Fruit fly (Drosophila melanogaster) whole organism, embryonic: ENCODE results near the gene CG43707.
A peak's percentile ranks its signal among the peaks of the same experiment; 100 is the strongest.

Source experiments
- B-H2 ChIP-seq: fragments of 200-800 bp; sonication (Bioruptor generic); optimal IDR thresholded peaks from 2 replicates; lab custom pipeline; 2018; ENCODE audit warnings: missing biosample characterization, mild to moderate bottlenecking, missing genetic modification characterization
- BEAF-32 ChIP-seq: fragments of 200-800 bp; sonication (Bioruptor generic); optimal IDR thresholded peaks from 3 replicates; lab custom pipeline; 2017; ENCODE audit warnings: missing biosample characterization, missing genetic modification characterization, mild to moderate bottlenecking, moderate library complexity, missing genetic modification reagents
- Blimp-1 ChIP-seq: fragments of 200-800 bp; sonication (Bioruptor generic); optimal IDR thresholded peaks from 3 replicates; lab custom pipeline; 2018; ENCODE audit warnings: missing biosample characterization, missing genetic modification characterization, mild to moderate bottlenecking, moderate library complexity, missing genetic modification reagents
- CG10366 ChIP-seq: fragments of 200-800 bp; sonication (Bioruptor generic); IDR thresholded peaks from 2 replicates; pipeline ENCODE4 v1.3.6; 2022; ENCODE audit warnings: missing biosample characterization, missing genetic modification characterization
- CG11093 ChIP-seq: fragments of 200-800 bp; sonication (Bioruptor generic); IDR thresholded peaks from 3 replicates; pipeline ENCODE4 v1.3.6; 2022; ENCODE audit warnings: missing biosample characterization, missing genetic modification characterization
- CG12942 ChIP-seq: fragments of 200-800 bp; sonication (Bioruptor generic); optimal IDR thresholded peaks from 3 replicates; lab custom pipeline; 2016; ENCODE audit warnings: missing biosample characterization, missing genetic modification characterization
- CG15073 ChIP-seq: fragments of 200-800 bp; sonication (Bioruptor generic); optimal IDR thresholded peaks from 2 replicates; lab custom pipeline; 2016; ENCODE audit warnings: missing biosample characterization, missing genetic modification characterization
- CG1647 ChIP-seq: fragments of 200-800 bp; sonication (Bioruptor generic); optimal IDR thresholded peaks from 3 replicates; lab custom pipeline; 2016; ENCODE audit warnings: missing biosample characterization, missing genetic modification characterization
- CG16863 ChIP-seq: fragments of 200-800 bp; sonication (Bioruptor generic); optimal IDR thresholded peaks from 3 replicates; lab custom pipeline; 2016; ENCODE audit warnings: missing biosample characterization, missing genetic modification characterization
- CG2199 ChIP-seq: fragments of 200-800 bp; sonication (Bioruptor generic); IDR thresholded peaks from 3 replicates; pipeline ENCODE4 v1.3.6; 2022; ENCODE audit warnings: missing biosample characterization, missing genetic modification characterization
- CG2712 ChIP-seq: fragments of 200-800 bp; optimal IDR thresholded peaks from 3 replicates; lab custom pipeline; 2019; ENCODE audit warnings: missing biosample characterization, mild to moderate bottlenecking, missing genetic modification characterization, moderate library complexity
- CG30020 ChIP-seq: fragments of 200-800 bp; optimal IDR thresholded peaks from 2 replicates; lab custom pipeline; 2019; ENCODE audit warnings: missing biosample characterization, mild to moderate bottlenecking, missing genetic modification characterization, moderate library complexity
- CG30431 ChIP-seq: fragments of 200-800 bp; sonication (Bioruptor generic); optimal IDR thresholded peaks from 2 replicates; lab custom pipeline; 2017; ENCODE audit warnings: missing biosample characterization, missing genetic modification characterization
- CG34224 ChIP-seq: fragments of 200-800 bp; sonication (Bioruptor generic); IDR thresholded peaks from 3 replicates; pipeline ENCODE4 v1.3.6; 2022; ENCODE audit warnings: missing biosample characterization, missing genetic modification characterization; ENCODE audit not compliant: partially characterized antibody
- CG34376 ChIP-seq: fragments of 200-800 bp; sonication (Bioruptor generic); optimal IDR thresholded peaks from 2 replicates; lab custom pipeline; 2018; ENCODE audit warnings: missing biosample characterization, mild to moderate bottlenecking, missing genetic modification characterization
- CG4617 ChIP-seq: fragments of 200-800 bp; sonication (Bioruptor generic); optimal IDR thresholded peaks from 3 replicates; lab custom pipeline; 2016; ENCODE audit warnings: missing biosample characterization, missing genetic modification characterization, borderline replicate concordance
- CG8388 ChIP-seq: fragments of 200-800 bp; sonication (Bioruptor generic); optimal IDR thresholded peaks from 2 replicates; lab custom pipeline; 2019; ENCODE audit warnings: missing biosample characterization, mild to moderate bottlenecking, missing genetic modification characterization, moderate library complexity
- CG9215 ChIP-seq: fragments of 200-800 bp; sonication (Bioruptor generic); IDR thresholded peaks from 2 replicates; pipeline ENCODE4 v1.3.6; 2022; ENCODE audit warnings: missing biosample characterization, missing genetic modification characterization
- Chrac-16 ChIP-seq: fragments of 200-800 bp; sonication (Bioruptor generic); optimal IDR thresholded peaks from 3 replicates; lab custom pipeline; 2016; ENCODE audit warnings: missing biosample characterization, missing genetic modification characterization
- CoRest ChIP-seq: fragments of 200-800 bp; sonication (Bioruptor generic); optimal IDR thresholded peaks from 3 replicates; lab custom pipeline; 2018; ENCODE audit warnings: missing biosample characterization, mild to moderate bottlenecking, missing genetic modification characterization, moderate library complexity
- D ChIP-seq, 2 experiments: fragments of 200-800 bp in 1 of 2; fragments of >200 bp in 1 of 2; sonication (Bioruptor generic) in 1 of 2; optimal IDR thresholded peaks; 2 replicates in 1 of 2; 3 replicates in 1 of 2; lab custom pipeline; 2017; ENCODE audit warnings: mild to moderate bottlenecking in 1 of 2, missing biosample characterization in 1 of 2, missing genetic modification characterization in 1 of 2, missing genetic modification reagents in 1 of 2
- Dfd ChIP-seq, 2 experiments: fragments of >200 bp; optimal IDR thresholded peaks; 2 replicates each; lab custom pipeline; 2017; ENCODE audit warnings: missing biosample characterization in 2 of 2, missing genetic modification characterization in 2 of 2
- Gug ChIP-seq: fragments of 200-800 bp; sonication (Bioruptor generic); IDR thresholded peaks from 4 replicates; pipeline ENCODE4 v1.3.6; 2022; ENCODE audit warnings: missing biosample characterization, missing genetic modification characterization
- H15 ChIP-seq: fragments of 200-800 bp; sonication (Bioruptor generic); IDR thresholded peaks from 3 replicates; pipeline ENCODE4 v1.3.6; 2022; ENCODE audit warnings: missing biosample characterization, missing genetic modification characterization
- H2.0 ChIP-seq: fragments of 200-800 bp; sonication (Bioruptor generic); IDR thresholded peaks from 2 replicates; pipeline ENCODE4 v1.3.6; 2022; ENCODE audit warnings: missing biosample characterization, missing genetic modification characterization
- HLH54F ChIP-seq: fragments of 200-800 bp; sonication (Bioruptor generic); optimal IDR thresholded peaks from 3 replicates; lab custom pipeline; 2016; ENCODE audit warnings: missing biosample characterization, missing genetic modification characterization
- Hr3 ChIP-seq: fragments of 200-800 bp; sonication (Bioruptor generic); optimal IDR thresholded peaks from 3 replicates; lab custom pipeline; 2016; ENCODE audit warnings: missing biosample characterization, missing genetic modification characterization
- NFAT ChIP-seq: fragments of 200-800 bp; sonication (Bioruptor generic); IDR thresholded peaks from 2 replicates; pipeline ENCODE4 v1.3.6; 2022; ENCODE audit warnings: missing biosample characterization, missing genetic modification characterization
- Ravus ChIP-seq: fragments of 200-800 bp; sonication (Bioruptor generic); IDR thresholded peaks from 2 replicates; pipeline ENCODE4 v1.3.6; 2022; ENCODE audit warnings: missing biosample characterization, missing genetic modification characterization
- Rx ChIP-seq: fragments of 200-800 bp; sonication (Bioruptor generic); IDR thresholded peaks from 2 replicates; pipeline ENCODE4 v1.3.6; 2022; ENCODE audit warnings: missing biosample characterization, missing genetic modification characterization
- Sin3A ChIP-seq: fragments of >200 bp; optimal IDR thresholded peaks from 2 replicates; lab custom pipeline; 2018
- Sox100B ChIP-seq: fragments of 200-800 bp; sonication (Bioruptor generic); optimal IDR thresholded peaks from 3 replicates; lab custom pipeline; 2018; ENCODE audit warnings: missing biosample characterization, mild to moderate bottlenecking, missing genetic modification characterization
- Taf1 ChIP-seq: fragments of 200-800 bp; sonication (Bioruptor generic); IDR thresholded peaks from 2 replicates; pipeline ENCODE4 v1.3.6; 2022; ENCODE audit warnings: missing biosample characterization, missing genetic modification characterization
- Xrp1 ChIP-seq: fragments of 200-800 bp; sonication (Bioruptor generic); IDR thresholded peaks from 2 replicates; pipeline ENCODE4 v1.3.6; 2022; ENCODE audit warnings: missing biosample characterization, missing genetic modification characterization
- cato ChIP-seq: fragments of 200-800 bp; sonication (Bioruptor generic); optimal IDR thresholded peaks from 2 replicates; lab custom pipeline; 2016; ENCODE audit warnings: missing biosample characterization, missing genetic modification characterization, borderline replicate concordance
- dan ChIP-seq: fragments of 200-800 bp; sonication (Bioruptor generic); IDR thresholded peaks from 2 replicates; pipeline ENCODE4 v1.3.6; 2022; ENCODE audit warnings: missing biosample characterization, missing genetic modification characterization
- dysf ChIP-seq: fragments of 200-800 bp; sonication (Bioruptor generic); IDR thresholded peaks from 3 replicates; pipeline ENCODE4 v1.3.6; 2022; ENCODE audit warnings: missing biosample characterization, missing genetic modification characterization
- fu2 ChIP-seq: fragments of 200-800 bp; sonication (Bioruptor generic); optimal IDR thresholded peaks from 2 replicates; lab custom pipeline; 2016; ENCODE audit warnings: missing biosample characterization, missing genetic modification characterization
- gem ChIP-seq: fragments of 200-800 bp; sonication (Bioruptor generic); optimal IDR thresholded peaks from 2 replicates; lab custom pipeline; 2019; ENCODE audit warnings: missing biosample characterization, mild to moderate bottlenecking, missing genetic modification characterization, moderate library complexity
- grn ChIP-seq: fragments of 200-800 bp; sonication (Bioruptor generic); optimal IDR thresholded peaks from 3 replicates; lab custom pipeline; 2017; ENCODE audit warnings: missing biosample characterization, missing genetic modification characterization
- h ChIP-seq: fragments of >200 bp; optimal IDR thresholded peaks from 2 replicates; lab custom pipeline; 2017
- hb ChIP-seq: fragments of 200-800 bp; sonication (Bioruptor generic); IDR thresholded peaks from 3 replicates; pipeline ENCODE4 v1.3.6; 2022; ENCODE audit warnings: missing biosample characterization, missing genetic modification characterization; ENCODE audit not compliant: partially characterized antibody
- ind ChIP-seq: fragments of 200-800 bp; sonication (Bioruptor generic); optimal IDR thresholded peaks from 3 replicates; lab custom pipeline; 2016; ENCODE audit warnings: missing biosample characterization, missing genetic modification characterization
- ken ChIP-seq: fragments of 200-800 bp; sonication (Bioruptor generic); IDR thresholded peaks from 3 replicates; pipeline ENCODE4 v1.3.6; 2022; ENCODE audit warnings: missing biosample characterization, missing genetic modification characterization
- lab ChIP-seq: fragments of 200-800 bp; sonication (Bioruptor generic); optimal IDR thresholded peaks from 3 replicates; lab custom pipeline; 2017; ENCODE audit warnings: missing biosample characterization, missing genetic modification characterization, mild to moderate bottlenecking, moderate library complexity, missing genetic modification reagents
- lola ChIP-seq, 3 experiments: fragments of >200 bp in 2 of 3; fragments of 200-800 bp in 1 of 3; sonication (Bioruptor generic) in 1 of 3; optimal IDR thresholded peaks; 2 replicates each; lab custom pipeline; 2017 to 2019; ENCODE audit warnings: missing biosample characterization in 3 of 3, missing genetic modification characterization in 3 of 3, mild to moderate bottlenecking in 1 of 3, moderate library complexity in 1 of 3
- tap ChIP-seq: fragments of 200-800 bp; optimal IDR thresholded peaks from 3 replicates; lab custom pipeline; 2019; ENCODE audit warnings: missing biosample characterization, mild to moderate bottlenecking, missing genetic modification characterization, moderate library complexity
- toy ChIP-seq: fragments of 200-800 bp; sonication (Bioruptor generic); IDR thresholded peaks from 2 replicates; pipeline ENCODE4 v1.3.6; 2022; ENCODE audit warnings: missing biosample characterization, missing genetic modification characterization
- trh ChIP-seq: fragments of 200-800 bp; sonication (Bioruptor generic); optimal IDR thresholded peaks from 2 replicates; lab custom pipeline; 2016; ENCODE audit warnings: missing biosample characterization, missing genetic modification characterization
- vnd ChIP-seq: fragments of 200-800 bp; sonication (Bioruptor generic); IDR thresholded peaks from 3 replicates; pipeline ENCODE4 v1.3.6; 2022; ENCODE audit warnings: missing biosample characterization, missing genetic modification characterization; ENCODE audit not compliant: partially characterized antibody
- zen2 ChIP-seq: fragments of 200-800 bp; sonication (Bioruptor generic); IDR thresholded peaks from 3 replicates; pipeline ENCODE4 v1.3.6; 2022; ENCODE audit warnings: missing biosample characterization, missing genetic modification characterization; ENCODE audit not compliant: partially characterized antibody

The CG43707 gene

dm6 chr2L:3786246-3786645, 29.2 kb downstream of the CG43707 start (continued):
- TF ChIP-seq B-H2: peak; percentile 6
- peak; percentile 49 for TF ChIP-seq fu2 (GFP tag; lab: Kevin White, UChicago)
- TF ChIP-seq hb: no peak
- TF ChIP-seq toy: no peak
- TF ChIP-seq CG2712: peak; percentile 69
- peak; percentile 89 for TF ChIP-seq dysf
- peak; percentile 62 for TF ChIP-seq trh (GFP tag; lab: Kevin White, UChicago)
- TF ChIP-seq Hr3 (GFP tag; lab: Kevin White, UChicago): peak; percentile 80
- peak; percentile 48 for TF ChIP-seq CG15073 (GFP tag; lab: Kevin White, UChicago)
- peak; percentile 85 for TF ChIP-seq Rx (GFP tag; lab: Robert Waterston, UW)
- peak; percentile 80 for TF ChIP-seq Gug (GFP tag; lab: Robert Waterston, UW)
- TF ChIP-seq lab (GFP tag; lab: Kevin White, UChicago): peak; percentile 50
- TF ChIP-seq cato: peak; percentile 57
- peak; percentile 58 for TF ChIP-seq Xrp1 (GFP tag; lab: Robert Waterston, UW)
- no peak for TF ChIP-seq dan (GFP tag; lab: Robert Waterston, UW)
- peak; percentile 45 for TF ChIP-seq HLH54F
- TF ChIP-seq CG9215 (GFP tag; lab: Robert Waterston, UW): peak; percentile 33; the same call in 1 of the 2 replicates
- peak; percentile 15 for TF ChIP-seq Sox100B
- TF ChIP-seq Chrac-16 (GFP tag; lab: Kevin White, UChicago): peak; percentile 92
- peak; percentile 75 for TF ChIP-seq H2.0 (GFP tag; lab: Robert Waterston, UW)
- TF ChIP-seq lola (GFP tag; optimal IDR thresholded peaks at IDR 0.05; lab: Kevin White, UChicago): peak in 1 of 3 experiments; percentile 33
- TF ChIP-seq vnd (GFP tag; lab: Robert Waterston, UW): no peak
- TF ChIP-seq CG34376 (GFP tag; lab: Kevin White, UChicago): no peak
- no peak for TF ChIP-seq CG34224 (GFP tag; lab: Robert Waterston, UW)
- peak; percentile 75 for TF ChIP-seq CG16863 (GFP tag; lab: Kevin White, UChicago)
- TF ChIP-seq gem: peak; percentile 72
- peak; percentile 64 for TF ChIP-seq CoRest (tag; lab: Kevin White, UChicago)
- peak; percentile 57 for TF ChIP-seq Taf1 (GFP tag; lab: Robert Waterston, UW)
- peak; percentile 33 for TF ChIP-seq Blimp-1
- no peak for TF ChIP-seq h (lab: Kevin White, UChicago)
- no peak for TF ChIP-seq CG1647
- TF ChIP-seq CG2199 (GFP tag; lab: Robert Waterston, UW): peak; percentile 88
- TF ChIP-seq D (optimal IDR thresholded peaks at IDR 0.05; lab: Kevin White, UChicago): no peak
- peak; percentile 37 for TF ChIP-seq D (GFP tag; optimal IDR thresholded peaks at IDR 0.05; lab: Kevin White, UChicago)
- no peak for TF ChIP-seq Sin3A
- TF ChIP-seq BEAF-32: peak; percentile 9
- peak; percentile 61; the same call in 1 of the 3 replicates for TF ChIP-seq CG11093
- TF ChIP-seq ken: peak; percentile 81
- no peak for TF ChIP-seq Dfd (GFP tag; optimal IDR thresholded peaks at IDR 0.05; lab: Kevin White, UChicago)
- TF ChIP-seq H15 (GFP tag; lab: Robert Waterston, UW): peak; percentile 88
- TF ChIP-seq NFAT: peak; percentile 93
- peak; percentile 73 for TF ChIP-seq grn (GFP tag; lab: Kevin White, UChicago)
- TF ChIP-seq Ravus (GFP tag; lab: Robert Waterston, UW): no peak
- peak; percentile 79 for TF ChIP-seq CG10366
- no peak for TF ChIP-seq CG8388 (GFP tag; lab: Kevin White, UChicago)
- peak; percentile 69 for TF ChIP-seq CG4617 (GFP tag; lab: Kevin White, UChicago)
- TF ChIP-seq tap (tag; lab: Kevin White, UChicago): no peak
- peak; percentile 77 for TF ChIP-seq CG30431 (GFP tag; lab: Kevin White, UChicago)
- TF ChIP-seq zen2 (GFP tag; lab: Robert Waterston, UW): no peak
- TF ChIP-seq CG12942 (GFP tag; lab: Kevin White, UChicago): peak; percentile 50
- peak; percentile 55 for TF ChIP-seq ind (GFP tag; lab: Kevin White, UChicago)
- no peak for TF ChIP-seq CG30020
